Fruit fly (Drosophila melanogaster) whole organism, embryonic: Measurements from ENCODE around the gene Uba5.

Experiments
- ATbp ChIP-seq: fragments of 200-800 bp; sonication (Bioruptor generic); optimal IDR thresholded peaks from 2 replicates; lab custom pipeline; 2017; ENCODE audit warnings: missing biosample characterization, mild to moderate bottlenecking, missing genetic modification characterization, missing genetic modification reagents
- BEAF-32 ChIP-seq: fragments of 200-800 bp; sonication (Bioruptor generic); optimal IDR thresholded peaks from 3 replicates; lab custom pipeline; 2017; ENCODE audit warnings: missing biosample characterization, missing genetic modification characterization, mild to moderate bottlenecking, moderate library complexity, missing genetic modification reagents
- Bteb2 ChIP-seq: fragments of 200-800 bp; sonication (Bioruptor generic); optimal IDR thresholded peaks from 2 replicates; lab custom pipeline; 2016; ENCODE audit warnings: missing biosample characterization, missing genetic modification characterization
- CG10321 ChIP-seq: fragments of 200-800 bp; sonication (Bioruptor generic); IDR thresholded peaks from 2 replicates; pipeline ENCODE4 v1.3.6; 2022; ENCODE audit warnings: missing biosample characterization, missing genetic modification characterization
- CG10431 ChIP-seq: fragments of 200-800 bp; sonication (Bioruptor generic); optimal IDR thresholded peaks from 3 replicates; lab custom pipeline; 2018; ENCODE audit warnings: missing biosample characterization, mild to moderate bottlenecking, missing genetic modification characterization
- CG11504 ChIP-seq: fragments of 200-800 bp; sonication (Bioruptor generic); optimal IDR thresholded peaks from 3 replicates; lab custom pipeline; 2019; ENCODE audit warnings: missing biosample characterization, mild to moderate bottlenecking, missing genetic modification characterization, moderate library complexity
- CG11695 ChIP-seq: fragments of 200-800 bp; sonication (Bioruptor generic); IDR thresholded peaks from 3 replicates; pipeline ENCODE4 v1.3.6; 2022; ENCODE audit warnings: missing biosample characterization, missing genetic modification characterization
- CG14050 ChIP-seq: fragments of 200-800 bp; sonication (Bioruptor generic); IDR thresholded peaks from 3 replicates; pipeline ENCODE4 v1.3.6; 2022; ENCODE audit warnings: missing biosample characterization, missing genetic modification characterization
- CG1647 ChIP-seq: fragments of 200-800 bp; sonication (Bioruptor generic); optimal IDR thresholded peaks from 3 replicates; lab custom pipeline; 2016; ENCODE audit warnings: missing biosample characterization, missing genetic modification characterization
- CG18476 ChIP-seq: fragments of 200-800 bp; sonication (Bioruptor generic); optimal IDR thresholded peaks from 2 replicates; lab custom pipeline; 2016; ENCODE audit warnings: missing biosample characterization, mild to moderate bottlenecking, missing genetic modification characterization
- CG2120 ChIP-seq: fragments of 200-800 bp; sonication (Bioruptor generic); optimal IDR thresholded peaks from 3 replicates; lab custom pipeline; 2016; ENCODE audit warnings: missing biosample characterization, missing genetic modification characterization
- CG3407 ChIP-seq: fragments of 200-800 bp; sonication (Bioruptor generic); optimal IDR thresholded peaks from 2 replicates; lab custom pipeline; 2018; ENCODE audit warnings: missing biosample characterization, mild to moderate bottlenecking, missing genetic modification characterization
- CG3847 ChIP-seq: fragments of 200-800 bp; sonication (Bioruptor generic); IDR thresholded peaks from 2 replicates; pipeline ENCODE4 v1.3.6; 2022; ENCODE audit warnings: missing biosample characterization, missing genetic modification characterization
- CG7372 ChIP-seq: fragments of 200-800 bp; sonication (Bioruptor generic); IDR thresholded peaks from 2 replicates; pipeline ENCODE4 v1.3.6; 2022; ENCODE audit warnings: missing biosample characterization, missing genetic modification characterization
- CG9797 ChIP-seq: fragments of 200-800 bp; sonication (Bioruptor generic); optimal IDR thresholded peaks from 3 replicates; lab custom pipeline; 2018; ENCODE audit warnings: missing biosample characterization, mild to moderate bottlenecking, missing genetic modification characterization
- D19B ChIP-seq: fragments of 200-800 bp; sonication (Bioruptor generic); optimal IDR thresholded peaks from 2 replicates; lab custom pipeline; 2017; ENCODE audit warnings: missing biosample characterization, mild to moderate bottlenecking, missing genetic modification characterization
- Dip2 ChIP-seq: fragments of 200-800 bp; sonication (Bioruptor generic); IDR thresholded peaks from 2 replicates; pipeline ENCODE4 v1.3.6; 2022; ENCODE audit warnings: missing biosample characterization, missing genetic modification characterization
- Doc2 ChIP-seq: fragments of 200-800 bp; sonication (Bioruptor generic); IDR thresholded peaks from 2 replicates; pipeline ENCODE4 v1.3.6; 2022; ENCODE audit warnings: missing biosample characterization, missing genetic modification characterization
- E2f2 ChIP-seq: fragments of 200-800 bp; sonication (Bioruptor generic); IDR thresholded peaks from 2 replicates; pipeline ENCODE4 v1.3.6; 2022; ENCODE audit warnings: missing biosample characterization, missing genetic modification characterization
- Fer3 ChIP-seq: fragments of 200-800 bp; sonication (Bioruptor generic); optimal IDR thresholded peaks from 2 replicates; lab custom pipeline; 2018; ENCODE audit warnings: missing biosample characterization, mild to moderate bottlenecking, missing genetic modification characterization, moderate library complexity
- Gsc ChIP-seq: fragments of 200-800 bp; sonication (Bioruptor generic); IDR thresholded peaks from 2 replicates; pipeline ENCODE4 v1.3.6; 2022; ENCODE audit warnings: missing biosample characterization, missing genetic modification characterization
- Hsf ChIP-seq: fragments of 200-800 bp; sonication (Bioruptor generic); optimal IDR thresholded peaks from 3 replicates; lab custom pipeline; 2016; ENCODE audit warnings: missing biosample characterization, missing genetic modification characterization
- Jarid2 ChIP-seq: fragments of 200-800 bp; sonication (Bioruptor generic); optimal IDR thresholded peaks from 3 replicates; lab custom pipeline; 2017; ENCODE audit warnings: mild to moderate bottlenecking, missing biosample characterization, missing genetic modification reagents, missing genetic modification characterization
- Sry-β ChIP-seq: fragments of 200-800 bp; sonication (Bioruptor generic); optimal IDR thresholded peaks from 2 replicates; lab custom pipeline; 2018; ENCODE audit warnings: missing biosample characterization, mild to moderate bottlenecking, missing genetic modification characterization, moderate library complexity
- Stat92E ChIP-seq, 3 experiments: fragments of >200 bp in 2 of 3; fragments of 200-800 bp in 1 of 3; sonication (Bioruptor generic) in 1 of 3; optimal IDR thresholded peaks; 2 replicates each; lab custom pipeline; 2017 to 2019; ENCODE audit warnings: missing biosample characterization in 3 of 3, missing genetic modification characterization in 3 of 3, mild to moderate bottlenecking in 1 of 3, moderate library complexity in 1 of 3
- Trl ChIP-seq, 3 experiments: fragments of >200 bp in 2 of 3; fragments of 200-800 bp in 1 of 3; sonication (Bioruptor generic) in 1 of 3; optimal IDR thresholded peaks; 2 replicates in 1 of 3; 3 replicates in 2 of 3; lab custom pipeline; 2016 to 2017; ENCODE audit warnings: missing biosample characterization in 1 of 3, missing genetic modification characterization in 1 of 3
- Vsx1 ChIP-seq: fragments of 200-800 bp; sonication (Bioruptor generic); optimal IDR thresholded peaks from 2 replicates; lab custom pipeline; 2017; ENCODE audit warnings: missing biosample characterization, mild to moderate bottlenecking, missing genetic modification characterization, missing genetic modification reagents
- YL-1 ChIP-seq: fragments of 200-800 bp; sonication (Bioruptor generic); optimal IDR thresholded peaks from 3 replicates; lab custom pipeline; 2017; ENCODE audit warnings: missing biosample characterization, mild to moderate bottlenecking, missing genetic modification characterization
- bigmax ChIP-seq: fragments of 200-800 bp; sonication (Bioruptor generic); optimal IDR thresholded peaks from 2 replicates; lab custom pipeline; 2018; ENCODE audit warnings: missing biosample characterization, mild to moderate bottlenecking, missing genetic modification characterization
- dati ChIP-seq: fragments of 200-800 bp; sonication (Bioruptor generic); IDR thresholded peaks from 2 replicates; pipeline ENCODE4 v1.3.6; 2022; ENCODE audit warnings: missing biosample characterization, missing genetic modification characterization
- disco-r ChIP-seq: fragments of 200-800 bp; sonication (Bioruptor generic); optimal IDR thresholded peaks from 2 replicates; lab custom pipeline; 2016; ENCODE audit warnings: missing biosample characterization, missing genetic modification characterization
- ewg ChIP-seq: fragments of 200-800 bp; sonication (Bioruptor generic); optimal IDR thresholded peaks from 3 replicates; lab custom pipeline; 2017; ENCODE audit warnings: mild to moderate bottlenecking, missing biosample characterization, missing genetic modification reagents, missing genetic modification characterization
- gro ChIP-seq: fragments of 200-800 bp; sonication (Bioruptor generic); optimal IDR thresholded peaks from 2 replicates; lab custom pipeline; 2016; ENCODE audit warnings: missing biosample characterization, missing genetic modification characterization
- gt ChIP-seq: fragments of 200-800 bp; sonication (Bioruptor generic); IDR thresholded peaks from 2 replicates; pipeline ENCODE4 v1.3.6; 2022; ENCODE audit warnings: missing biosample characterization, missing genetic modification characterization
- hth ChIP-seq: fragments of >200 bp; optimal IDR thresholded peaks from 2 replicates; lab custom pipeline; 2017; ENCODE audit warnings: inconsistent platforms
- insv ChIP-seq, 2 experiments: fragments of 200-800 bp; sonication (Bioruptor generic); optimal IDR thresholded peaks; 3 replicates each; lab custom pipeline; 2016 to 2018; ENCODE audit warnings: missing biosample characterization in 2 of 2, missing genetic modification characterization in 2 of 2
- kni ChIP-seq: fragments of 200-800 bp; sonication (Bioruptor generic); optimal IDR thresholded peaks from 3 replicates; lab custom pipeline; 2017; ENCODE audit warnings: mild to moderate bottlenecking, missing biosample characterization, missing genetic modification reagents, missing genetic modification characterization
- lmd ChIP-seq: fragments of 200-800 bp; sonication (Bioruptor generic); IDR thresholded peaks from 2 replicates; pipeline ENCODE4 v1.3.6; 2022; ENCODE audit warnings: missing biosample characterization, missing genetic modification characterization
- nmo ChIP-seq: fragments of 200-800 bp; sonication (Bioruptor generic); optimal IDR thresholded peaks from 2 replicates; lab custom pipeline; 2018; ENCODE audit warnings: missing biosample characterization, mild to moderate bottlenecking, missing genetic modification characterization, moderate library complexity
- pzg ChIP-seq: fragments of 200-800 bp; sonication (Bioruptor generic); optimal IDR thresholded peaks from 3 replicates; lab custom pipeline; 2018; ENCODE audit warnings: missing biosample characterization, mild to moderate bottlenecking, missing genetic modification characterization, moderate library complexity
- rib ChIP-seq: fragments of 200-800 bp; sonication (Bioruptor generic); IDR thresholded peaks from 2 replicates; pipeline ENCODE4 v1.3.6; 2022; ENCODE audit warnings: missing biosample characterization, missing genetic modification characterization
- ro ChIP-seq: fragments of 200-800 bp; sonication (Bioruptor generic); IDR thresholded peaks from 2 replicates; pipeline ENCODE4 v1.3.6; 2022; ENCODE audit warnings: missing biosample characterization, missing genetic modification characterization
- schlank ChIP-seq: fragments of 200-800 bp; sonication (Bioruptor generic); optimal IDR thresholded peaks from 2 replicates; lab custom pipeline; 2018; ENCODE audit warnings: missing biosample characterization, mild to moderate bottlenecking, missing genetic modification characterization
- shn ChIP-seq: fragments of 200-800 bp; sonication (Bioruptor generic); optimal IDR thresholded peaks from 3 replicates; lab custom pipeline; 2016; ENCODE audit warnings: missing biosample characterization, missing genetic modification characterization
- so ChIP-seq: fragments of 200-800 bp; sonication (Bioruptor generic); IDR thresholded peaks from 3 replicates; pipeline ENCODE4 v1.3.6; 2022; ENCODE audit warnings: missing biosample characterization, missing genetic modification characterization
- ssp ChIP-seq: fragments of 200-800 bp; sonication (Bioruptor generic); IDR thresholded peaks from 2 replicates; pipeline ENCODE4 v1.3.6; 2022; ENCODE audit warnings: missing biosample characterization, missing genetic modification characterization
- tio ChIP-seq: fragments of 200-800 bp; sonication (Bioruptor generic); optimal IDR thresholded peaks from 2 replicates; lab custom pipeline; 2017; ENCODE audit warnings: missing biosample characterization, missing genetic modification characterization, inconsistent platforms
- tll ChIP-seq, 2 experiments: fragments of 200-800 bp in 1 of 2; fragments of >200 bp in 1 of 2; sonication (Bioruptor generic) in 1 of 2; optimal IDR thresholded peaks; 2 replicates each; lab custom pipeline; 2017 to 2019; ENCODE audit warnings: missing biosample characterization in 2 of 2, missing genetic modification characterization in 2 of 2, mild to moderate bottlenecking in 1 of 2, moderate library complexity in 1 of 2
- wdn ChIP-seq: fragments of 200-800 bp; sonication (Bioruptor generic); IDR thresholded peaks from 2 replicates; pipeline ENCODE4 v1.3.6; 2022; ENCODE audit warnings: missing biosample characterization, missing genetic modification characterization

Uba5 gene

dm6 chrX:11446792-11447405 is 36.4 kb upstream of the Uba5 start (continued):
- TF ChIP-seq kni (GFP tag; lab: Kevin White, UChicago), result no peak
- TF ChIP-seq CG9797 (GFP tag; lab: Kevin White, UChicago), result no peak
- no peak for TF ChIP-seq Trl (optimal IDR thresholded peaks at IDR 0.05; lab: Kevin White, UChicago)
- TF ChIP-seq Trl (GFP tag; optimal IDR thresholded peaks at IDR 0.05; lab: Kevin White, UChicago), result peak; percentile 45
- no peak for TF ChIP-seq gt (GFP tag; lab: Robert Waterston, UW)
- TF ChIP-seq CG7372 (GFP tag; lab: Robert Waterston, UW), result peak; percentile 82
- no peak for TF ChIP-seq insv (GFP tag; optimal IDR thresholded peaks at IDR 0.05; lab: Kevin White, UChicago)
- TF ChIP-seq bigmax, result no peak
- peak; percentile 57; the same call in 1 of the 2 replicates for TF ChIP-seq dati (GFP tag; lab: Robert Waterston, UW)
- TF ChIP-seq ATbp (GFP tag; lab: Kevin White, UChicago), result peak; percentile 30
- peak; percentile 73; the same call in 2 of the 3 replicates for TF ChIP-seq CG11695
- TF ChIP-seq ssp (GFP tag; lab: Robert Waterston, UW), result peak; percentile 31; the same call in 1 of the 2 replicates
- no peak for TF ChIP-seq Sry-β (GFP tag; lab: Kevin White, UChicago)
- peak; percentile 90 for TF ChIP-seq schlank (tag; lab: Kevin White, UChicago)
- peak; percentile 91 for TF ChIP-seq Fer3 (tag; lab: Kevin White, UChicago)
- no peak for TF ChIP-seq CG10431 (GFP tag; lab: Kevin White, UChicago)
- TF ChIP-seq disco-r (GFP tag; lab: Kevin White, UChicago), result peak; percentile 62
- 0 out of 2 replicates have a peak, but pooled peaks have one; percentile 14 for TF ChIP-seq Doc2 (GFP tag; lab: Robert Waterston, UW)
- peak; percentile 31 for TF ChIP-seq CG18476 (GFP tag; lab: Kevin White, UChicago)
- TF ChIP-seq BEAF-32 (GFP tag; lab: Kevin White, UChicago), result no peak
- peak; percentile 97 for TF ChIP-seq CG2120 (GFP tag; lab: Kevin White, UChicago)
- no peak for TF ChIP-seq YL-1 (GFP tag; lab: Kevin White, UChicago)
- TF ChIP-seq lmd, result peak; percentile 88
- peak; percentile 22 for TF ChIP-seq pzg (GFP tag; lab: Kevin White, UChicago)
- no peak for TF ChIP-seq hth
- TF ChIP-seq CG1647 (GFP tag; lab: Kevin White, UChicago), result peak; percentile 74
- TF ChIP-seq CG14050 (GFP tag; lab: Robert Waterston, UW), result peak; percentile 68
- 0 out of 3 replicates have a peak, but pooled peaks have one; percentile 49 for TF ChIP-seq so (GFP tag; lab: Robert Waterston, UW)
- peak; percentile 19 for TF ChIP-seq ewg (GFP tag; lab: Kevin White, UChicago)
- TF ChIP-seq Stat92E (GFP tag; optimal IDR thresholded peaks at IDR 0.05; lab: Kevin White, UChicago), result no peak
- peak; percentile 43 for TF ChIP-seq tio (GFP tag; lab: Kevin White, UChicago)
- TF ChIP-seq Jarid2 (GFP tag; lab: Kevin White, UChicago), result no peak
- no peak for TF ChIP-seq tll (GFP tag; optimal IDR thresholded peaks at IDR 0.05; lab: Kevin White, UChicago)
- TF ChIP-seq wdn (GFP tag; lab: Robert Waterston, UW), result peak; percentile 86
- TF ChIP-seq shn (GFP tag; lab: Kevin White, UChicago), result peak; percentile 63
- peak; percentile 27 for TF ChIP-seq E2f2
- TF ChIP-seq Bteb2 (GFP tag; lab: Kevin White, UChicago), result peak; percentile 78
- TF ChIP-seq gro (GFP tag; lab: Kevin White, UChicago), result peak; percentile 92
- TF ChIP-seq CG3847 (GFP tag; lab: Robert Waterston, UW), result peak; percentile 89
- no peak for TF ChIP-seq Dip2 (GFP tag; lab: Robert Waterston, UW)
- TF ChIP-seq CG3407 (GFP tag; lab: Kevin White, UChicago), result no peak
- peak; percentile 77 for TF ChIP-seq D19B (GFP tag; lab: Kevin White, UChicago)
- TF ChIP-seq CG11504 (tag; lab: Kevin White, UChicago), result peak; percentile 70
- peak; percentile 42; the same call in 1 of the 2 replicates for TF ChIP-seq Gsc
- TF ChIP-seq rib, result peak; percentile 95
- TF ChIP-seq Vsx1 (GFP tag; lab: Kevin White, UChicago), result no peak
- no peak for TF ChIP-seq ro
- peak; percentile 54 for TF ChIP-seq nmo (GFP tag; lab: Kevin White, UChicago)
- peak; percentile 80 for TF ChIP-seq Hsf (GFP tag; lab: Kevin White, UChicago)
- TF ChIP-seq CG10321 (GFP tag; lab: Robert Waterston, UW), result 0 out of 2 replicates have a peak, but pooled peaks have one; percentile 27
